Worm (Caenorhabditis elegans) whole organism, late embryonic: ENCODE results near the gene glt-1.

ENCODE experiments used
- F13H6.1 ChIP-seq: sonication (generic microtip); optimal IDR thresholded peaks from 2 replicates; lab custom pipeline; 2016; ENCODE audit warnings: missing genetic modification characterization, missing compliant biosample characterization
- madf-2 ChIP-seq: sonication (generic microtip); optimal IDR thresholded peaks from 2 replicates; lab custom pipeline; 2017; ENCODE audit warnings: missing genetic modification characterization, missing compliant biosample characterization
- nfya-1 ChIP-seq: sonication (generic microtip); optimal IDR thresholded peaks from 2 replicates; lab custom pipeline; 2017; ENCODE audit warnings: missing genetic modification characterization, mild to moderate bottlenecking, missing compliant biosample characterization, antibody characterized with exemption, moderate library complexity
- npax-4 ChIP-seq: sonication (generic microtip); optimal IDR thresholded peaks from 2 replicates; lab custom pipeline; 2016; ENCODE audit warnings: missing genetic modification characterization, missing compliant biosample characterization
- pag-3 ChIP-seq: sonication (generic microtip); optimal IDR thresholded peaks from 2 replicates; lab custom pipeline; 2016; ENCODE audit warnings: missing compliant biosample characterization, missing genetic modification characterization, borderline replicate concordance
- tbx-2 ChIP-seq: sonication (generic microtip); optimal IDR thresholded peaks from 2 replicates; lab custom pipeline; 2016; ENCODE audit warnings: missing genetic modification characterization, missing compliant biosample characterization
- ttx-3 ChIP-seq: sonication (generic microtip); optimal IDR thresholded peaks from 2 replicates; lab custom pipeline; 2016; ENCODE audit warnings: missing genetic modification reagents, missing genetic modification characterization, missing compliant biosample characterization

DNA sequence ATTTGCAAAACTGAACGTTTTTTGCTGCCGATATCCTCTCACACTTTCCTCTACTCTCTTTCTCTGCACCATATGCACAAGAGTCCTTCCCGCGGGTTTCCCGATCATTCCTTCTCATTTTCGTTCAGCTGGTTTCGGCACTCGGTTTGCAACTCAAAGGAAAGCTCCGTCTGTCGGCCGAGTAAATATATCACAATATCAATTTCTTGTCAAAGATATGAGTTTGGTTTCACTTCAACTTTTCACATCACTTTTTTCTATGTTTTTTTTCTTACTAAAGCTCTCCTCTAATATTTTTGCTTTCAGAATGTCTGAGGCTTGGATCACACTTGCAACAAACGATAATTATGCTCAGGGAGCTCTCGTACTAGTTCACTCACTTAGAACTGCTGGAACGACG is 41.5 kb downstream of the glt-1 start, which contains the start of gene gyg-1:
- TF ChIP-seq ttx-3: no peak
- no peak for TF ChIP-seq F13H6.1 (tag; lab: Kevin White, UChicago)
- TF ChIP-seq nfya-1: no peak
- no peak for TF ChIP-seq npax-4
- no peak for TF ChIP-seq madf-2
- no peak for TF ChIP-seq pag-3 (tag; lab: Kevin White, UChicago)
- TF ChIP-seq tbx-2: no peak
